Worm (Caenorhabditis elegans): ENCODE measurements around the gene scl-25.
"Not testable (repeated sequence)": the region's sequence is repeated elsewhere in the genome, so short reads cannot be mapped to it uniquely, and the experiment has no call there.

ce11 chrV:17264855-17265254 is 39.4 kb downstream of the scl-25 start, which contains the start of gene K10G4.3:
- not testable (repeated sequence) for TF ChIP-seq mel-28 (tag; optimal IDR thresholded peaks at IDR 0.05; ENCODE audit: borderline replicate concordance); sptf-2 (GFP tag; optimal IDR thresholded peaks at IDR 0.05); C06A6.2 (GFP tag; conservative IDR thresholded peaks at IDR 0.05); snpc-4 (GFP tag; optimal IDR thresholded peaks at IDR 0.05); snpc-4 (tag; optimal IDR thresholded peaks at IDR 0.05); F57A8.1 (GFP tag; optimal IDR thresholded peaks at IDR 0.05)
